Fruit fly (Drosophila melanogaster): ENCODE data around the gene CG31510.

The CG31510 gene

DNA sequence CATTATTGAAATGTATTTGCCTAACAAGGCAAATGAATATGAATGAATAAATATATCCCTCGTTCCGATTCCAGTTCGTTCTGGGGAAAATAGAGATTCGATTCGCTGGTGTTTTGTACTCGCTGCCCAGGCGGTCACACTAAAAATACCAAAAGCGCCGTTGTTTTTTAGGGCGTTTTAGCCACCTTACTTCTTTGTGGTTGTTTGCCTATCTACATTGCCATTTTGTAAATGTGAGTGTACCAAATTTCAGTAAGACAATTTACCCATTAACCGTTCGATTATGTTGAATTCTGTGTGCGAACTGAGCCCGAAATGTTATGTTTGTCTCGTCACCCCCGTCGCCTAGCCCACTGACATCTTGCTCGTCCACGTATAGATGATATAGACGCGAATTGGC lies 25.2 kb downstream of the CG31510 start, which contains the start of the genes CG33095 and CG33096 (continued):
- no peak for TF ChIP-seq CG9437 (GFP tag; optimal IDR thresholded peaks at IDR 0.05)
- no peak for TF ChIP-seq NC2α (GFP tag; optimal IDR thresholded peaks at IDR 0.05)
- no peak for TF ChIP-seq CG10321 (GFP tag; IDR thresholded peaks at IDR 0.05)
- no peak for TF ChIP-seq en (GFP tag; optimal IDR thresholded peaks at IDR 0.05)
- TF ChIP-seq bowl (GFP tag; IDR thresholded peaks at IDR 0.05), result no peak
- no peak for TF ChIP-seq CG32532 (GFP tag; IDR thresholded peaks at IDR 0.05)
- TF ChIP-seq CG1233 (GFP tag; optimal IDR thresholded peaks at IDR 0.05), result no peak
- no peak for TF ChIP-seq CG10267 (tag; optimal IDR thresholded peaks at IDR 0.05)
- peak; percentile 71 for TF ChIP-seq cg (GFP tag; optimal IDR thresholded peaks at IDR 0.05)
- no peak for TF ChIP-seq CG17802 (tag; optimal IDR thresholded peaks at IDR 0.05)
- TF ChIP-seq MESR4 (GFP tag; optimal IDR thresholded peaks at IDR 0.05), result peak; percentile 92
- peak; percentile 98 for TF ChIP-seq CG15514 (GFP tag; optimal IDR thresholded peaks at IDR 0.05)
- TF ChIP-seq CG13424 (tag; optimal IDR thresholded peaks at IDR 0.05), result no peak
- TF ChIP-seq CG8388 (GFP tag; optimal IDR thresholded peaks at IDR 0.05), result no peak
- no peak for TF ChIP-seq sens-2 (GFP tag; IDR thresholded peaks at IDR 0.05)
- no peak for TF ChIP-seq CG2202 (tag; optimal IDR thresholded peaks at IDR 0.05)
- TF ChIP-seq br (optimal IDR thresholded peaks at IDR 0.05), result no peak
- TF ChIP-seq HmgZ (tag; optimal IDR thresholded peaks at IDR 0.05), result peak; percentile 68
- no peak for TF ChIP-seq jing (GFP tag; optimal IDR thresholded peaks at IDR 0.05)
- TF ChIP-seq Dp (GFP tag; optimal IDR thresholded peaks at IDR 0.05), result peak; percentile 27
- TF ChIP-seq Ets65A (GFP tag), result peak; percentile 86
- TF ChIP-seq Sry-δ (GFP tag; optimal IDR thresholded peaks at IDR 0.05), result peak; percentile 38
- no peak for TF ChIP-seq sisA (GFP tag; IDR thresholded peaks at IDR 0.05)
- TF ChIP-seq pfk (GFP tag; optimal IDR thresholded peaks at IDR 0.05), result peak; percentile 69
- no peak for TF ChIP-seq CG1529 (GFP tag; optimal IDR thresholded peaks at IDR 0.05)
- no peak for TF ChIP-seq ranshi (GFP tag; IDR thresholded peaks at IDR 0.05)
- TF ChIP-seq CG1603 (tag; optimal IDR thresholded peaks at IDR 0.05), result peak; percentile 84
- TF ChIP-seq CG10431 (GFP tag; optimal IDR thresholded peaks at IDR 0.05), result no peak
- TF ChIP-seq zfh1 (GFP tag; IDR thresholded peaks at IDR 0.05), result no peak
- no peak for TF ChIP-seq CG14441 (GFP tag; IDR thresholded peaks at IDR 0.05)
- peak; percentile 96 for TF ChIP-seq gfzf (GFP tag; optimal IDR thresholded peaks at IDR 0.05)
- TF ChIP-seq usp (GFP tag; optimal IDR thresholded peaks at IDR 0.05), result no peak
- no peak for TF ChIP-seq CG1024 (GFP tag; IDR thresholded peaks at IDR 0.05)
- peak; percentile 11 for TF ChIP-seq CG3995 (GFP tag; optimal IDR thresholded peaks at IDR 0.05)
- no peak for TF ChIP-seq wor (GFP tag; IDR thresholded peaks at IDR 0.05)
- TF ChIP-seq CG43689 (GFP tag; IDR thresholded peaks at IDR 0.05), result no peak
- peak; percentile 47 for TF ChIP-seq Ets97D (GFP tag; optimal IDR thresholded peaks at IDR 0.05)
- TF ChIP-seq YL-1 (GFP tag; optimal IDR thresholded peaks at IDR 0.05), result peak; percentile 51
- peak; percentile 28; the same call in 1 of the 2 replicates for TF ChIP-seq CG13287 (GFP tag; IDR thresholded peaks at IDR 0.05; ENCODE audit: partially characterized antibody)
- TF ChIP-seq E2f2 (GFP tag; IDR thresholded peaks at IDR 0.05), result peak; percentile 21; the same call in 1 of the 2 replicates
- peak; percentile 47 for TF ChIP-seq D19A (tag; optimal IDR thresholded peaks at IDR 0.05)
- TF ChIP-seq ash1 (GFP tag; optimal IDR thresholded peaks at IDR 0.05), result no peak
- TF ChIP-seq CG12659 (GFP tag; optimal IDR thresholded peaks at IDR 0.05), result peak; percentile 57
- no peak for TF ChIP-seq abd-A (tag; optimal IDR thresholded peaks at IDR 0.05)
- TF ChIP-seq pho (GFP tag; optimal IDR thresholded peaks at IDR 0.05), result no peak
- no peak for TF ChIP-seq CG18619 (GFP tag; optimal IDR thresholded peaks at IDR 0.05)
- no peak for TF ChIP-seq CG2889 (GFP tag; IDR thresholded peaks at IDR 0.05)
- no peak for TF ChIP-seq NfI (GFP tag; optimal IDR thresholded peaks at IDR 0.05)
- TF ChIP-seq Nf-YA (GFP tag; IDR thresholded peaks at IDR 0.05), result no peak
- no peak for TF ChIP-seq CG5180 (GFP tag; optimal IDR thresholded peaks at IDR 0.05)
